Worm (Caenorhabditis elegans) whole organism, dauer: Measurements from ENCODE around the gene best-6.

Experiments used
- unc-62 ChIP-seq: sonication (generic microtip); optimal IDR thresholded peaks from 2 replicates; lab custom pipeline; 2017; ENCODE audit warnings: missing biosample characterization, missing genetic modification reagents, missing genetic modification characterization

The best-6 gene

ce11 chrIV:4982477-4982876 lies 46.4 kb downstream of the best-6 start, which contains the start of gene E03H12.4:
E03H12.4 (plus strand) TSS chrIV:4982596.
- no peak for TF ChIP-seq unc-62 (GFP tag; lab: Kevin White, UChicago)

- no peak for TF ChIP-seq unc-62 (GFP tag; lab: Kevin White, UChicago)
These were observed 47.9 kb downstream of the best-6 start, which contains the start of gene srz-24 for ce11 chrIV:4981027-4981426. srz-24 (minus strand) TSS chrIV:4981127.

ce11 chrIV:4977176-4977693 lies 51.6 kb downstream of the best-6 start, which contains the start of gene E03H12.5:
E03H12.5 (plus strand) TSS chrIV:4977226.
- TF ChIP-seq unc-62 (GFP tag; lab: Kevin White, UChicago) = no peak
